Worm (Caenorhabditis elegans) whole organism, L2 larva: Measurements from ENCODE around the gene C13G3.1.

Source experiments
- R02D3.7 ChIP-seq: fragments of 150-350 bp; optimal IDR thresholded peaks from 2 replicates; lab custom pipeline; 2014; ENCODE audit warnings: missing biosample characterization, missing genetic modification characterization
- Y55F3AM.14 ChIP-seq: fragments of 200-800 bp; sonication (Bioruptor generic); optimal IDR thresholded peaks from 2 replicates; lab custom pipeline; 2018; ENCODE audit warnings: mild to moderate bottlenecking, missing genetic modification characterization, missing compliant biosample characterization
- ZK546.5 ChIP-seq: sonication (generic microtip); optimal IDR thresholded peaks from 2 replicates; lab custom pipeline; 2017; ENCODE audit warnings: missing biosample characterization, missing genetic modification characterization
- alr-1 ChIP-seq: fragments of 150-350 bp; optimal IDR thresholded peaks from 2 replicates; lab custom pipeline; 2014; ENCODE audit warnings: missing biosample characterization, missing genetic modification characterization
- ama-1 ChIP-seq: fragments of 150-350 bp; optimal IDR thresholded peaks from 2 replicates; lab custom pipeline; 2018; ENCODE audit warnings: inconsistent platforms
- ceh-16 ChIP-seq: fragments of 150-350 bp; optimal IDR thresholded peaks from 2 replicates; lab custom pipeline; 2014; ENCODE audit warnings: missing biosample characterization, missing genetic modification characterization
- crh-2 ChIP-seq: sonication (generic microtip); optimal IDR thresholded peaks from 2 replicates; lab custom pipeline; 2017; ENCODE audit warnings: missing biosample characterization, missing genetic modification characterization
- dmd-4 ChIP-seq: sonication (generic microtip); optimal IDR thresholded peaks from 2 replicates; lab custom pipeline; 2017; ENCODE audit warnings: missing biosample characterization, missing genetic modification characterization
- elt-1 ChIP-seq: fragments of 150-350 bp; optimal IDR thresholded peaks from 2 replicates; lab custom pipeline; 2014; ENCODE audit warnings: missing biosample characterization, missing genetic modification characterization
- elt-3 ChIP-seq: sonication (generic microtip); optimal IDR thresholded peaks from 2 replicates; lab custom pipeline; 2017; ENCODE audit warnings: missing biosample characterization, missing genetic modification characterization
- fos-1 ChIP-seq: fragments of 150-350 bp; optimal IDR thresholded peaks from 2 replicates; lab custom pipeline; 2014; ENCODE audit warnings: missing biosample characterization, missing genetic modification characterization
- gmeb-1 ChIP-seq: fragments of 150-350 bp; optimal IDR thresholded peaks from 2 replicates; lab custom pipeline; 2014; ENCODE audit warnings: missing biosample characterization, missing genetic modification characterization
- lin-11 ChIP-seq: fragments of 150-350 bp; sonication (generic microtip); optimal IDR thresholded peaks from 2 replicates; lab custom pipeline; 2014; ENCODE audit warnings: missing biosample characterization, missing genetic modification characterization, inconsistent platforms, mixed read lengths
- lin-13 ChIP-seq: fragments of 150-350 bp; optimal IDR thresholded peaks from 2 replicates; lab custom pipeline; 2014; ENCODE audit warnings: missing biosample characterization, missing genetic modification reagents, missing genetic modification characterization
- lsy-2 ChIP-seq, 2 experiments: fragments of 150-350 bp in 1 of 2; sonication (generic microtip) in 1 of 2; optimal IDR thresholded peaks; 2 replicates each; lab custom pipeline; 2014 to 2017; ENCODE audit warnings: missing biosample characterization in 2 of 2, missing genetic modification characterization in 2 of 2
- mab-5 ChIP-seq: fragments of 150-350 bp; optimal IDR thresholded peaks from 2 replicates; lab custom pipeline; 2014; ENCODE audit warnings: missing biosample characterization, missing genetic modification characterization
- mbf-1 ChIP-seq: sonication (generic microtip); optimal IDR thresholded peaks from 2 replicates; lab custom pipeline; 2017; ENCODE audit warnings: missing biosample characterization, missing genetic modification characterization
- mdl-1 ChIP-seq, 2 experiments: fragments of 150-350 bp in 1 of 2; sonication (generic microtip) in 1 of 2; optimal IDR thresholded peaks; 2 replicates each; lab custom pipeline; 2017; ENCODE audit warnings: missing biosample characterization in 2 of 2, missing genetic modification characterization in 2 of 2
- nhr-11 ChIP-seq: fragments of 150-350 bp; optimal IDR thresholded peaks from 2 replicates; lab custom pipeline; 2014; ENCODE audit warnings: missing biosample characterization, missing genetic modification characterization
- nhr-129 ChIP-seq: fragments of 150-350 bp; optimal IDR thresholded peaks from 2 replicates; lab custom pipeline; 2014; ENCODE audit warnings: missing biosample characterization, missing genetic modification characterization
- nhr-21 ChIP-seq: fragments of 150-350 bp; optimal IDR thresholded peaks from 2 replicates; lab custom pipeline; 2014; ENCODE audit warnings: missing biosample characterization, missing genetic modification characterization
- nhr-23 ChIP-seq: fragments of 150-350 bp; optimal IDR thresholded peaks from 2 replicates; lab custom pipeline; 2014; ENCODE audit warnings: missing biosample characterization, missing genetic modification reagents, missing genetic modification characterization
- nhr-237 ChIP-seq: fragments of 150-350 bp; optimal IDR thresholded peaks from 2 replicates; lab custom pipeline; 2014; ENCODE audit warnings: missing biosample characterization, missing genetic modification characterization
- nhr-25 ChIP-seq: fragments of 150-350 bp; sonication (generic microtip); optimal IDR thresholded peaks from 3 replicates; lab custom pipeline; 2014; ENCODE audit warnings: missing biosample characterization, missing genetic modification characterization
- nhr-6 ChIP-seq: fragments of 150-350 bp; optimal IDR thresholded peaks from 2 replicates; lab custom pipeline; 2014; ENCODE audit warnings: missing biosample characterization, missing genetic modification characterization
- nhr-77 ChIP-seq: fragments of 150-350 bp; optimal IDR thresholded peaks from 2 replicates; lab custom pipeline; 2014; ENCODE audit warnings: missing biosample characterization, missing genetic modification characterization
- sem-4 ChIP-seq: fragments of 150-350 bp; optimal IDR thresholded peaks from 2 replicates; lab custom pipeline; 2014; ENCODE audit warnings: missing biosample characterization, missing genetic modification reagents, missing genetic modification characterization
- skn-1 ChIP-seq: sonication (generic microtip); optimal IDR thresholded peaks from 2 replicates; lab custom pipeline; 2017; ENCODE audit warnings: missing biosample characterization, missing genetic modification characterization
- sma-3 ChIP-seq: sonication (generic microtip); optimal IDR thresholded peaks from 2 replicates; lab custom pipeline; 2016; ENCODE audit warnings: missing genetic modification reagents, missing genetic modification characterization, missing compliant biosample characterization
- sma-9 ChIP-seq, 2 experiments: fragments of 150-350 bp in 1 of 2; sonication (generic microtip) in 1 of 2; optimal IDR thresholded peaks; 2 replicates each; lab custom pipeline; 2014 to 2016; ENCODE audit warnings: missing genetic modification characterization in 2 of 2, mild to moderate bottlenecking in 1 of 2, missing biosample characterization in 1 of 2, missing compliant biosample characterization in 1 of 2, missing genetic modification reagents in 1 of 2, moderate library complexity in 1 of 2
- snpc-4 ChIP-seq: fragments of 150-350 bp; optimal IDR thresholded peaks from 2 replicates; lab custom pipeline; 2014; ENCODE audit warnings: missing biosample characterization, missing genetic modification characterization
- unc-55 ChIP-seq: fragments of 150-350 bp; sonication (generic microtip); optimal IDR thresholded peaks from 3 replicates; lab custom pipeline; 2014; ENCODE audit warnings: missing biosample characterization, missing genetic modification reagents, missing genetic modification characterization
- zag-1 ChIP-seq: fragments of 150-350 bp; optimal IDR thresholded peaks from 2 replicates; lab custom pipeline; 2014; ENCODE audit warnings: missing biosample characterization, missing genetic modification characterization
- ztf-1 ChIP-seq: fragments of 200-800 bp; sonication (Bioruptor generic); conservative IDR thresholded peaks from 2 replicates; pipeline ENCODE4 v1.3.6; 2022; ENCODE audit warnings: missing genetic modification characterization, missing compliant biosample characterization
- ztf-11 ChIP-seq: sonication (generic microtip); optimal IDR thresholded peaks from 2 replicates; lab custom pipeline; 2017; ENCODE audit warnings: missing biosample characterization, missing genetic modification characterization
- ztf-4 ChIP-seq: fragments of 150-350 bp; optimal IDR thresholded peaks from 2 replicates; lab custom pipeline; 2014; ENCODE audit warnings: missing biosample characterization, missing genetic modification characterization

The C13G3.1 gene

ce11 chrV:11000650-11001049, 11.6 kb downstream of the C13G3.1 start, which contains the start of gene isy-1 (continued):
- TF ChIP-seq skn-1 (no peak), sma-9 (GFP tag; optimal IDR thresholded peaks at IDR 0.05; lab: Kevin White, UChicago) (peak; percentile 86), sma-9 (tag; optimal IDR thresholded peaks at IDR 0.05; lab: Kevin White, UChicago) (no peak)

ce11 chrV:10998797-10999196, 13.5 kb downstream of the C13G3.1 start, which contains the start of gene F53B7.7:
Gene F53B7.7, plus strand, starts transcription at chrV:10999097.
- TF ChIP-seq lin-11 (no peak), ztf-4 (tag; lab: Kevin White, UChicago) (no peak), ZK546.5 (tag; lab: Kevin White, UChicago) (no peak), mab-5 (tag; lab: Kevin White, UChicago) (no peak), fos-1 (tag; lab: Kevin White, UChicago) (no peak), mdl-1 (tag; optimal IDR thresholded peaks at IDR 0.05; lab: Kevin White, UChicago) (no peak), nhr-129 (tag; lab: Kevin White, UChicago) (no peak), ztf-1 (GFP tag; lab: Robert Waterston, UW) (no peak), nhr-11 (tag; lab: Kevin White, UChicago) (no peak), sma-3 (no peak), elt-3 (tag; lab: Kevin White, UChicago) (no peak), crh-2 (tag; lab: Kevin White, UChicago) (no peak)

- TF ChIP-seq nhr-6 (tag; lab: Kevin White, UChicago) (no peak), ztf-11 (no peak), R02D3.7 (no peak), ztf-4 (tag; lab: Kevin White, UChicago) (no peak), ztf-1 (GFP tag; lab: Robert Waterston, UW) (no peak)
- TF ChIP-seq, all 48 proteins: peak for 0
Measured at ce11 chrV:10991789-10992188, 20.5 kb downstream of the C13G3.1 start, which contains the start of gene frpr-9. Gene frpr-9, plus strand, starts transcription at chrV:10992089.

- TF ChIP-seq sem-4 (tag; lab: Kevin White, UChicago) (no peak), ama-1 (no peak), gmeb-1 (no peak), ztf-11 (no peak), unc-55 (no peak), sma-3 (no peak), skn-1 (no peak), ztf-1 (GFP tag; lab: Robert Waterston, UW) (no peak), nhr-25 (tag; lab: Kevin White, UChicago) (no peak), mdl-1 (tag; optimal IDR thresholded peaks at IDR 0.05; lab: Kevin White, UChicago) (no peak), Y55F3AM.14 (GFP tag; lab: Kevin White, UChicago) (no peak)
Measured at ce11 chrV:10981113-10981512, 31.2 kb downstream of the C13G3.1 start, which contains the start of gene fig-1. Gene fig-1, minus strand, starts transcription at chrV:10981213.

- TF ChIP-seq snpc-4 (tag; lab: Kevin White, UChicago) (no peak), unc-55 (no peak), alr-1 (tag; lab: Kevin White, UChicago) (no peak), fos-1 (tag; lab: Kevin White, UChicago) (no peak), elt-1 (tag; lab: Kevin White, UChicago) (no peak), sma-3 (no peak), mbf-1 (no peak), lin-11 (no peak), sem-4 (tag; lab: Kevin White, UChicago) (no peak), R02D3.7 (no peak), nhr-23 (tag; lab: Kevin White, UChicago) (no peak), nhr-11 (tag; lab: Kevin White, UChicago) (no peak)
Measured at ce11 chrV:10975091-10975490, 37.2 kb downstream of the C13G3.1 start.

ce11 chrV:10970930-10971329, 41.3 kb downstream of the C13G3.1 start:
- no peak for TF ChIP-seq unc-55
- no peak for TF ChIP-seq ztf-1 (GFP tag; lab: Robert Waterston, UW)
- no peak for TF ChIP-seq lsy-2 (tag; optimal IDR thresholded peaks at IDR 0.05; lab: Kevin White, UChicago)
- no peak for TF ChIP-seq nhr-11 (tag; lab: Kevin White, UChicago)
- TF ChIP-seq nhr-129 (tag; lab: Kevin White, UChicago) = no peak
- no peak for TF ChIP-seq lin-13 (GFP tag; lab: Kevin White, UChicago)
- TF ChIP-seq mdl-1 (tag; optimal IDR thresholded peaks at IDR 0.05; lab: Kevin White, UChicago) = no peak
- TF ChIP-seq nhr-21 (tag; lab: Kevin White, UChicago) = no peak
- TF ChIP-seq dmd-4 = no peak
- no peak for TF ChIP-seq nhr-237 (tag; lab: Kevin White, UChicago)
- TF ChIP-seq zag-1 (tag; lab: Kevin White, UChicago) = no peak
- no peak for TF ChIP-seq mbf-1
- no peak for TF ChIP-seq ZK546.5 (tag; lab: Kevin White, UChicago)
- no peak for TF ChIP-seq gmeb-1
- TF ChIP-seq ceh-16 (tag; lab: Kevin White, UChicago) = no peak
- no peak for TF ChIP-seq nhr-77 (tag; lab: Kevin White, UChicago)
